Worm (Caenorhabditis elegans) whole organism, late embryonic: ENCODE measurements around the gene T13C5.10.

Experiments
- C08G9.2 ChIP-seq: sonication (generic microtip); optimal IDR thresholded peaks from 2 replicates; lab custom pipeline; 2016; ENCODE audit warnings: mild to moderate bottlenecking, missing genetic modification characterization, moderate library complexity, missing compliant biosample characterization
- C38D4.7 ChIP-seq: fragments of 200-800 bp; sonication (Bioruptor generic); optimal IDR thresholded peaks from 2 replicates; lab custom pipeline; 2018; ENCODE audit warnings: mild to moderate bottlenecking, missing genetic modification characterization, moderate library complexity, missing compliant biosample characterization
- F13H6.1 ChIP-seq: sonication (generic microtip); optimal IDR thresholded peaks from 2 replicates; lab custom pipeline; 2016; ENCODE audit warnings: missing genetic modification characterization, missing compliant biosample characterization
- K02D7.2 ChIP-seq: sonication (generic microtip); optimal IDR thresholded peaks from 2 replicates; lab custom pipeline; 2017; ENCODE audit warnings: mild to moderate bottlenecking, missing genetic modification characterization, missing compliant biosample characterization
- ahr-1 ChIP-seq: sonication (generic microtip); optimal IDR thresholded peaks from 2 replicates; lab custom pipeline; 2016; ENCODE audit warnings: missing genetic modification characterization, missing compliant biosample characterization
- ama-1 ChIP-seq: fragments of 150-350 bp; optimal IDR thresholded peaks from 2 replicates; lab custom pipeline; 2014
- ceh-14 ChIP-seq: sonication (generic microtip); optimal IDR thresholded peaks from 2 replicates; lab custom pipeline; 2016; ENCODE audit warnings: missing genotype, missing genetic modification characterization, missing compliant biosample characterization
- ceh-2 ChIP-seq: sonication (generic microtip); optimal IDR thresholded peaks from 2 replicates; lab custom pipeline; 2016; ENCODE audit warnings: missing genotype, missing genetic modification characterization, missing compliant biosample characterization
- ceh-22 ChIP-seq: sonication (generic microtip); optimal IDR thresholded peaks from 2 replicates; lab custom pipeline; 2017; ENCODE audit warnings: missing biosample characterization, missing genetic modification characterization
- ceh-31 ChIP-seq: sonication (generic microtip); optimal IDR thresholded peaks from 2 replicates; lab custom pipeline; 2016; ENCODE audit warnings: missing genetic modification characterization, missing compliant biosample characterization
- ceh-48 ChIP-seq: sonication (generic microtip); optimal IDR thresholded peaks from 2 replicates; lab custom pipeline; 2016; ENCODE audit warnings: missing genetic modification characterization, inconsistent platforms, missing compliant biosample characterization
- ceh-6 ChIP-seq: fragments of 200-800 bp; sonication (Bioruptor generic); optimal IDR thresholded peaks from 2 replicates; lab custom pipeline; 2018; ENCODE audit warnings: mild to moderate bottlenecking, missing genetic modification characterization, missing compliant biosample characterization
- ceh-9 ChIP-seq: sonication (generic microtip); optimal IDR thresholded peaks from 2 replicates; lab custom pipeline; 2016; ENCODE audit warnings: mild to moderate bottlenecking, missing genetic modification characterization, inconsistent platforms, missing compliant biosample characterization
- che-1 ChIP-seq: sonication (generic microtip); optimal IDR thresholded peaks from 2 replicates; lab custom pipeline; 2016; ENCODE audit warnings: mild to moderate bottlenecking, missing genetic modification characterization, missing compliant biosample characterization
- dmd-4 ChIP-seq: sonication (generic microtip); optimal IDR thresholded peaks from 2 replicates; lab custom pipeline; 2016; ENCODE audit warnings: borderline replicate concordance, missing genetic modification characterization, missing compliant biosample characterization
- elt-2 ChIP-seq: sonication (generic microtip); optimal IDR thresholded peaks from 2 replicates; lab custom pipeline; 2016; ENCODE audit warnings: missing genetic modification reagents, missing genetic modification characterization, missing compliant biosample characterization
- elt-4 ChIP-seq: sonication (generic microtip); optimal IDR thresholded peaks from 2 replicates; lab custom pipeline; 2016; ENCODE audit warnings: missing genetic modification characterization, missing compliant biosample characterization
- ets-4 ChIP-seq: sonication (generic microtip); optimal IDR thresholded peaks from 2 replicates; lab custom pipeline; 2016; ENCODE audit warnings: missing genetic modification characterization, missing compliant biosample characterization
- eyg-1 ChIP-seq: sonication (generic microtip); optimal IDR thresholded peaks from 2 replicates; lab custom pipeline; 2016; ENCODE audit warnings: missing genotype, missing genetic modification characterization, missing compliant biosample characterization
- fax-1 ChIP-seq: sonication (generic microtip); optimal IDR thresholded peaks from 2 replicates; lab custom pipeline; 2016; ENCODE audit warnings: missing genotype, missing genetic modification characterization, missing compliant biosample characterization
- fkh-10 ChIP-seq: fragments of 150-350 bp; optimal IDR thresholded peaks from 2 replicates; lab custom pipeline; 2014; ENCODE audit warnings: missing biosample characterization, missing genetic modification reagents, missing genetic modification characterization
- hlh-13 ChIP-seq: fragments of 200-800 bp; sonication (Bioruptor generic); optimal IDR thresholded peaks from 2 replicates; lab custom pipeline; 2018; ENCODE audit warnings: mild to moderate bottlenecking, missing genetic modification characterization, missing compliant biosample characterization
- hlh-30 ChIP-seq: sonication (generic microtip); optimal IDR thresholded peaks from 2 replicates; lab custom pipeline; 2017; ENCODE audit warnings: antibody characterized with exemption, missing genetic modification characterization, missing compliant biosample characterization; ENCODE audit not compliant: insufficient read depth
- hlh-6 ChIP-seq: sonication (generic microtip); optimal IDR thresholded peaks from 2 replicates; lab custom pipeline; 2016; ENCODE audit warnings: missing genotype, missing genetic modification characterization, missing compliant biosample characterization
- lin-11 ChIP-seq: fragments of 200-800 bp; sonication (Bioruptor generic); optimal IDR thresholded peaks from 2 replicates; lab custom pipeline; 2018; ENCODE audit warnings: mild to moderate bottlenecking, missing genetic modification characterization, missing compliant biosample characterization
- nfya-1 ChIP-seq: sonication (generic microtip); optimal IDR thresholded peaks from 2 replicates; lab custom pipeline; 2017; ENCODE audit warnings: missing genetic modification characterization, mild to moderate bottlenecking, missing compliant biosample characterization, antibody characterized with exemption, moderate library complexity
- nhr-11 ChIP-seq: fragments of 150-350 bp; optimal IDR thresholded peaks from 2 replicates; lab custom pipeline; 2014; ENCODE audit warnings: missing biosample characterization, missing genetic modification characterization
- nhr-232 ChIP-seq: sonication (generic microtip); optimal IDR thresholded peaks from 2 replicates; lab custom pipeline; 2016; ENCODE audit warnings: missing genetic modification characterization, missing compliant biosample characterization
- pax-1 ChIP-seq: fragments of 150-350 bp; optimal IDR thresholded peaks from 2 replicates; lab custom pipeline; 2014; ENCODE audit warnings: missing biosample characterization, missing genetic modification characterization
- sdc-2 ChIP-seq: sonication (generic microtip); optimal IDR thresholded peaks from 2 replicates; lab custom pipeline; 2016; ENCODE audit warnings: missing genotype, missing genetic modification characterization, missing compliant biosample characterization
- sox-4 ChIP-seq: sonication (generic microtip); optimal IDR thresholded peaks from 2 replicates; lab custom pipeline; 2017; ENCODE audit warnings: mild to moderate bottlenecking, missing genetic modification characterization, inconsistent platforms, missing compliant biosample characterization
- tbx-2 ChIP-seq: sonication (generic microtip); optimal IDR thresholded peaks from 2 replicates; lab custom pipeline; 2016; ENCODE audit warnings: missing genetic modification characterization, missing compliant biosample characterization
- tbx-7 ChIP-seq: sonication (generic microtip); optimal IDR thresholded peaks from 2 replicates; lab custom pipeline; 2016; ENCODE audit warnings: missing genotype, missing genetic modification characterization, missing compliant biosample characterization
- unc-3 ChIP-seq, 2 experiments: fragments of 200-800 bp in 1 of 2; sonication (Bioruptor generic) in 1 of 2; sonication (generic microtip) in 1 of 2; conservative IDR thresholded peaks in 1 of 2; optimal IDR thresholded peaks in 1 of 2; 2 replicates each; pipeline versions ENCODE4 v1.3.6 to Lab custom; 2016 to 2022; ENCODE audit warnings: missing compliant biosample characterization in 2 of 2, missing genetic modification characterization in 2 of 2, missing genetic modification reagents in 1 of 2
- unc-42 ChIP-seq: sonication (generic microtip); optimal IDR thresholded peaks from 2 replicates; lab custom pipeline; 2016; ENCODE audit warnings: missing genotype, missing genetic modification characterization, missing compliant biosample characterization
- unc-86 ChIP-seq: sonication (generic microtip); optimal IDR thresholded peaks from 2 replicates; lab custom pipeline; 2016; ENCODE audit warnings: missing genetic modification characterization, missing compliant biosample characterization
- zip-5 ChIP-seq: sonication (generic microtip); optimal IDR thresholded peaks from 2 replicates; lab custom pipeline; 2016; ENCODE audit warnings: missing genetic modification characterization, missing compliant biosample characterization
- ztf-16 ChIP-seq: sonication (generic microtip); optimal IDR thresholded peaks from 2 replicates; lab custom pipeline; 2017; ENCODE audit warnings: missing genetic modification characterization, missing compliant biosample characterization

Gene T13C5.10

DNA sequence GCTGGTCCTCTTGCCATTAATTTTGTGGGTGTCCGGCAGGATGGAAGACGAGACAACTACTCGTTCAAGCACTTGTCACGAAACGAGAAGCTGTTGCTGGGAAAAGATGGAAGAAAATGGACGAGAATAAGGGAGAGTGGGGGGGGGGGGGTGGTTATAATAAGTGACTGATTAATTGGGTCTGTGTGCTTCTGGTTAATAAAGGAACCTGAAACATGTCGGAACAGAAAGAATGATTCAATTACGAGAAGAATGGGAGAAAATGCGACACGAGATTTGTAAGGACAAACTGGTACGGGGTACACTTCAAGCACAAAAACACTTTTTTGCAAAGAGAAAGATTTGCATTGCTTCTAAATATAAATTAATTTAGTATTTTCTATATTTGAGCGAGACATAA is 32.5 kb upstream of the T13C5.10 start:
- TF ChIP-seq unc-42 (tag; lab: Kevin White, UChicago) (peak; percentile 83), unc-86 (no peak)

DNA sequence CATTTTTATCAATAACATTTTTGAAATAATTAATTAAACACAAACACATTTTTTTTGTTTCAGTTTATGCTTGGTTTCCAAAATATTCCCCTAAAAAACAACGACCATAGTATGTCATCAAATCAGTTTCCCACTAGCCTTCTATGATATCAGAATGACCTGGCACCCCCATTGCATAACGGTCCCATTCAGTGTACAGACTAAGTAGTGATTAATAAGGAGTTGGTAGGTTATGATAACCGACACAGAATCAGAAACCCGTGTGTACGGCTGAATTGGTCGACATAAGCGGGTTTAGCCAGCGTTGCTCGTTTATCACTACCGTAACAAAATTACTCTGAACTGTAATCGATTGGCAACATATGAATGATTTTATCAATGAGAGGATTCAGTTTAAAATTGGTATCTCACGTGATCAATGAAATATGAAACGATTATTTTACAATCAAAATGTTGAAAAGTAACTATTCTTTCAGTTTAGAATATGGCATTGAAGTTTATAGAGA is 30.5 kb upstream of the T13C5.10 start:
- TF ChIP-seq lin-11 (tag; lab: Kevin White, UChicago) (no peak), elt-2 (tag; lab: Kevin White, UChicago) (peak; percentile 50)

DNA sequence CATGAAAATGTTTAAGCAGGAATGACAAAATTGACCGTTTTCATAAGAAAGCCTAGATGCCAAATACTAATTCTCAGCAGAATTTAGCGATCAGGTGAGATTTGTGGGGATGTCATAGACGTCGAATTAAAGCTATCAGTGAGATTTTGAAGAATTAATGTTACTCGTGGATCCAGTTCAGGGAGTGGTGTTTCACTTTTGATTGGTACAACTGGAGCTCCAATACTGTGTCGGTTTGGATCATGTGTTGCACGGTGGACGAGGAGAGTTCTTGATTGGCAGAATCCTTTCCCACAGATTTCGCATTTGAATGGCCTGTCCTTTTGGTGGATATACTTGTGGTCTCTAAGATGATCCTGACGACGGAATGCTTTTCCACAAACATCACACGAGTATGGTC is 28.4 kb upstream of the T13C5.10 start:
- TF ChIP-seq C38D4.7 (no peak), ceh-14 (tag; lab: Kevin White, UChicago) (no peak), hlh-30 (tag; lab: Kevin White, UChicago) (no peak), F13H6.1 (no peak), elt-2 (tag; lab: Kevin White, UChicago) (no peak), nhr-11 (tag; lab: Kevin White, UChicago) (no peak), ceh-6 (no peak), unc-86 (no peak), tbx-2 (tag; lab: Kevin White, UChicago) (no peak), ahr-1 (tag; lab: Kevin White, UChicago) (no peak), nhr-232 (tag; lab: Kevin White, UChicago) (no peak), ceh-31 (no peak), hlh-6 (tag; lab: Kevin White, UChicago) (no peak), hlh-13 (GFP tag; lab: Kevin White, UChicago) (no peak), nfya-1 (no peak), ama-1 (lab: Kevin White, UChicago) (no peak)

DNA sequence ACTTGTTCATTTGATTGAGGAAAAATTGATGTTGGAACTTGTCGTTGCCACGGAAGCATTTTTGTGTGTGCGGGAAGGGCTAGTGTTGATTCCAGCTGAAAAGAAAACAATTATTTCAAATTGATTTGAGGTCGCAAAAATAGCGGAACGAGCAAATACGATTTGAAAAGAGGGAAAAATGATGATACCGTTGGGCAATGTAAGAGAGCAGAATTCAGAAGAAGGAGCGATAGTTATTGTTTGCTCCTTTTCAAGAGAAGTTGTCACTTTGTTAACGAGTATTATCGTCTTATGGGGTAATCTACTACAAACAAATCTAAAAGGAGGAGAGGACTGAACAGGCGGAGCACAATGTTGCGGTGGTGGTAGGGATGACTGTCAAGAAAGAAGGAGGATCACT is 27.5 kb upstream of the T13C5.10 start, which contains the start of gene odd-2:
Gene odd-2 (minus strand): TSS at position 101 of the 400 bp plus-strand sequence.
- TF ChIP-seq ceh-6 (no peak), unc-42 (tag; lab: Kevin White, UChicago) (no peak), fax-1 (tag; lab: Kevin White, UChicago) (no peak), ceh-2 (tag; lab: Kevin White, UChicago) (no peak), tbx-7 (tag; lab: Kevin White, UChicago) (no peak)

DNA sequence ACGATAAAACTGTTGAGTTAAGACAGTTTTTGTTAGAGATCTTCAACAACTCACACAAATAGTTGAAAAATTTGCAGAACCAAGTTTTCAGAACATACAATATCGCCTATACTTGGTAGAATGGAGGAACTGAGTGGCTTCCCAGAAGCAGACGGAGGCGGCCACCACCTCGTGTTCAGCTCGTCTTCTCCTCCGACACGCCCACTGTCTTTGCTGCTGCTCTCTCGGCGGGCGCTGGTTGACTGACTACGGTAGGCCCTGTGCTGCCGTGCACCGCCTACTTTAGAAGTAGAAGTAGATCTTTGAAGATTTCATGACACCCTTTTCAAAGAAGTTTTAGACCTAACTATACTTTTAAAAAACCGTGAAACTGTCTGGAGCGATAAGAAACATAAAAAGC is 25.9 kb upstream of the T13C5.10 start:
- TF ChIP-seq tbx-2 (tag; lab: Kevin White, UChicago) (no peak), ceh-9 (tag; lab: Kevin White, UChicago) (no peak), unc-3 (GFP tag; conservative IDR thresholded peaks at IDR 0.05; lab: Robert Waterston, UW) (no peak), unc-3 (tag; optimal IDR thresholded peaks at IDR 0.05; lab: Kevin White, UChicago) (no peak), sox-4 (no peak), hlh-6 (tag; lab: Kevin White, UChicago) (no peak), ets-4 (tag; lab: Kevin White, UChicago) (no peak), dmd-4 (tag; lab: Kevin White, UChicago) (no peak), hlh-30 (tag; lab: Kevin White, UChicago) (no peak), ahr-1 (tag; lab: Kevin White, UChicago) (no peak), ztf-16 (no peak), elt-4 (no peak), pax-1 (tag; lab: Kevin White, UChicago) (no peak), fax-1 (tag; lab: Kevin White, UChicago) (no peak)

DNA sequence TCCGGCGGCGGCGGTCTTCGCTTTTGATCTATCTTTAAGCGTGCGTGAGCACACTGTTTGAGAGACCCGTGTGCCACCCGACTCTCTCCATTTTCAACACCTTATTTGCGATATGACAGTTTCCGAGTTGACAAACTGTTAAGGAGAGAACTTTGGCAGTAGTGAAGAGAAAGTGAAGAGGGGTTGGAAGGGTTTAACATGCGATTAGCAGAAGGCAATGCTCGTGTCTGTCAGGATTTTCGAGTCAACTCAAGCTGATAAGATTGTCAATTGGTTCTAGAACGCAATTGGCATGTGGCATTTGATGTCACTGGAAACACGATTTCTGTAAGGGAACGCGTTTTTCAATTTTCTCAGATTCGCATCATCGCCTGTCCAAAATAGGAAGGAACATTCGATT is 20.6 kb upstream of the T13C5.10 start:
- no peak for TF ChIP-seq che-1 (tag; lab: Kevin White, UChicago)
- no peak for TF ChIP-seq pax-1 (tag; lab: Kevin White, UChicago)
- TF ChIP-seq C08G9.2 (tag; lab: Kevin White, UChicago), result no peak
- TF ChIP-seq fkh-10 (GFP tag; lab: Kevin White, UChicago), result no peak
- no peak for TF ChIP-seq K02D7.2 (tag; lab: Kevin White, UChicago)
- no peak for TF ChIP-seq eyg-1 (tag; lab: Kevin White, UChicago)
- TF ChIP-seq zip-5 (tag; lab: Kevin White, UChicago), result no peak
- no peak for TF ChIP-seq nhr-11 (tag; lab: Kevin White, UChicago)
- TF ChIP-seq nhr-232 (tag; lab: Kevin White, UChicago), result no peak
- no peak for TF ChIP-seq hlh-6 (tag; lab: Kevin White, UChicago)
- no peak for TF ChIP-seq ceh-22 (tag; lab: Kevin White, UChicago)
- TF ChIP-seq sdc-2, result no peak
- no peak for TF ChIP-seq ceh-6
- TF ChIP-seq ceh-14 (tag; lab: Kevin White, UChicago), result no peak
- no peak for TF ChIP-seq ceh-48 (tag; lab: Kevin White, UChicago)
